Worm (Caenorhabditis elegans) whole organism, young adult: ENCODE measurements around the gene cyp-35D1.

Source experiments
- B0019.2 ChIP-seq: fragments of 200-800 bp; sonication (Bioruptor generic); conservative IDR thresholded peaks from 2 replicates; pipeline ENCODE4 v1.3.6; 2022; ENCODE audit warnings: missing genetic modification reagents, missing genetic modification characterization, missing compliant biosample characterization
- F10E7.11 ChIP-seq: sonication (generic microtip); optimal IDR thresholded peaks from 2 replicates; lab custom pipeline; 2017; ENCODE audit warnings: mild to moderate bottlenecking, missing genetic modification characterization, moderate library complexity, missing compliant biosample characterization
- F57A8.1 ChIP-seq: fragments of 200-800 bp; sonication (Bioruptor generic); optimal IDR thresholded peaks from 2 replicates; lab custom pipeline; 2018; ENCODE audit warnings: mild to moderate bottlenecking, missing genetic modification characterization, moderate library complexity, missing compliant biosample characterization
- T07F8.4 ChIP-seq: sonication (generic microtip); optimal IDR thresholded peaks from 2 replicates; lab custom pipeline; 2016; ENCODE audit warnings: mild to moderate bottlenecking, missing genetic modification characterization, moderate library complexity, missing compliant biosample characterization
- Y53G8AR.9 ChIP-seq: fragments of 200-800 bp; sonication (Bioruptor generic); conservative IDR thresholded peaks from 2 replicates; pipeline ENCODE4 v1.3.6; 2022; ENCODE audit warnings: missing genetic modification reagents, missing genetic modification characterization, missing compliant biosample characterization
- Y56A3A.18 ChIP-seq: fragments of 200-800 bp; sonication (Bioruptor generic); IDR thresholded peaks from 2 replicates; pipeline ENCODE4 v1.3.6; 2022; ENCODE audit warnings: missing genetic modification reagents, missing genetic modification characterization, missing compliant biosample characterization
- akir-1 ChIP-seq: fragments of 200-800 bp; sonication (Bioruptor generic); optimal IDR thresholded peaks from 2 replicates; lab custom pipeline; 2018; ENCODE audit warnings: mild to moderate bottlenecking, missing genetic modification characterization, moderate library complexity, missing compliant biosample characterization
- ceh-79 ChIP-seq: sonication (generic microtip); optimal IDR thresholded peaks from 2 replicates; lab custom pipeline; 2017; ENCODE audit warnings: mild to moderate bottlenecking, missing genetic modification characterization, missing compliant biosample characterization
- dox-1 ChIP-seq: fragments of 200-800 bp; sonication (Bioruptor generic); IDR thresholded peaks from 2 replicates; pipeline ENCODE4 v1.3.6; 2022; ENCODE audit warnings: missing genetic modification reagents, missing genetic modification characterization, missing compliant biosample characterization
- dpl-1 ChIP-seq: fragments of 150-350 bp; optimal IDR thresholded peaks from 2 replicates; lab custom pipeline; 2014; ENCODE audit warnings: missing biosample characterization, missing genetic modification reagents, missing genetic modification characterization
- egrh-3 ChIP-seq: fragments of 200-800 bp; sonication (Bioruptor generic); IDR thresholded peaks from 2 replicates; pipeline ENCODE4 v1.3.6; 2022; ENCODE audit warnings: missing genetic modification reagents, missing genetic modification characterization, missing compliant biosample characterization
- ekl-4 ChIP-seq: fragments of 200-800 bp; sonication (Bioruptor generic); IDR thresholded peaks from 2 replicates; pipeline ENCODE4 v1.3.6; 2022; ENCODE audit warnings: missing genetic modification reagents, missing genetic modification characterization, missing compliant biosample characterization
- hmg-1.2 ChIP-seq: fragments of 200-800 bp; sonication (Bioruptor generic); IDR thresholded peaks from 2 replicates; pipeline ENCODE4 v1.3.6; 2022; ENCODE audit warnings: missing genetic modification reagents, missing genetic modification characterization, missing compliant biosample characterization
- hrde-1 ChIP-seq: sonication (generic microtip); optimal IDR thresholded peaks from 2 replicates; lab custom pipeline; 2016; ENCODE audit warnings: missing genetic modification characterization, mild to moderate bottlenecking, missing compliant biosample characterization, moderate library complexity, missing genotype, missing genetic modification reagents, borderline replicate concordance
- hsf-1 ChIP-seq: fragments of 200-800 bp; sonication (Bioruptor generic); IDR thresholded peaks from 2 replicates; pipeline ENCODE4 v1.3.6; 2022; ENCODE audit warnings: missing genetic modification reagents, missing genetic modification characterization, missing compliant biosample characterization
- let-526 ChIP-seq: fragments of 200-800 bp; sonication (Bioruptor generic); IDR thresholded peaks from 2 replicates; pipeline ENCODE4 v1.3.6; 2022; ENCODE audit warnings: missing genetic modification reagents, missing genetic modification characterization, missing compliant biosample characterization
- lin-35 ChIP-seq, 3 experiments: fragments of 150-350 bp in 2 of 3; sonication (generic microtip) in 1 of 3; optimal IDR thresholded peaks; 2 replicates each; lab custom pipeline; 2014 to 2018; ENCODE audit warnings: missing biosample characterization in 3 of 3, missing genetic modification characterization in 3 of 3, missing genetic modification reagents in 3 of 3
- lin-40 ChIP-seq: sonication (generic microtip); optimal IDR thresholded peaks from 2 replicates; lab custom pipeline; 2016; ENCODE audit warnings: missing genetic modification characterization, mild to moderate bottlenecking, missing compliant biosample characterization, missing genotype, missing genetic modification reagents
- lsl-1 ChIP-seq: fragments of 200-800 bp; sonication (Bioruptor generic); optimal IDR thresholded peaks from 2 replicates; lab custom pipeline; 2018; ENCODE audit warnings: mild to moderate bottlenecking, missing genetic modification characterization, moderate library complexity, missing compliant biosample characterization
- lsy-27 ChIP-seq: sonication (generic microtip); optimal IDR thresholded peaks from 2 replicates; lab custom pipeline; 2017; ENCODE audit warnings: missing genetic modification characterization, mild to moderate bottlenecking, missing compliant biosample characterization, antibody characterized with exemption, missing genotype, borderline replicate concordance; ENCODE audit not compliant: insufficient read depth
- madf-3 ChIP-seq: fragments of 200-800 bp; sonication (Bioruptor generic); IDR thresholded peaks from 2 replicates; pipeline ENCODE4 v1.3.6; 2022; ENCODE audit warnings: missing genetic modification reagents, missing genetic modification characterization, missing compliant biosample characterization
- madf-6 ChIP-seq: fragments of 200-800 bp; sonication (Bioruptor generic); IDR thresholded peaks from 2 replicates; pipeline ENCODE4 v1.3.6; 2022; ENCODE audit warnings: missing genetic modification reagents, missing genetic modification characterization, missing compliant biosample characterization
- nfyb-1 ChIP-seq: fragments of 200-800 bp; sonication (Bioruptor generic); IDR thresholded peaks from 2 replicates; pipeline ENCODE4 v1.3.6; 2022; ENCODE audit warnings: missing genetic modification reagents, missing genetic modification characterization, missing compliant biosample characterization
- nhr-120 ChIP-seq: fragments of 200-800 bp; sonication (Bioruptor generic); IDR thresholded peaks from 2 replicates; pipeline ENCODE4 v1.3.6; 2022; ENCODE audit warnings: missing genetic modification characterization, missing compliant biosample characterization
- nhr-80 ChIP-seq: sonication (generic microtip); optimal IDR thresholded peaks from 2 replicates; lab custom pipeline; 2016; ENCODE audit warnings: missing genetic modification characterization, missing compliant biosample characterization
- snpc-1.3 ChIP-seq: sonication (generic microtip); optimal IDR thresholded peaks from 2 replicates; lab custom pipeline; 2017; ENCODE audit warnings: missing genetic modification characterization, mild to moderate bottlenecking, missing compliant biosample characterization, antibody characterized with exemption, moderate library complexity, missing genotype, missing genetic modification reagents; ENCODE audit not compliant: insufficient read depth
- tbx-9 ChIP-seq: sonication (generic microtip); optimal IDR thresholded peaks from 2 replicates; lab custom pipeline; 2016; ENCODE audit warnings: borderline replicate concordance, missing genetic modification characterization, inconsistent platforms, missing compliant biosample characterization
- zfh-2 ChIP-seq: fragments of 200-800 bp; sonication (Bioruptor generic); conservative IDR thresholded peaks from 2 replicates; pipeline ENCODE4 v1.3.6; 2022; ENCODE audit warnings: missing genetic modification reagents, missing genetic modification characterization, missing compliant biosample characterization
- ztf-25 ChIP-seq: fragments of 200-800 bp; sonication (Bioruptor generic); IDR thresholded peaks from 2 replicates; pipeline ENCODE4 v1.3.6; 2022; ENCODE audit warnings: missing genetic modification reagents, missing genetic modification characterization, missing compliant biosample characterization

cyp-35D1 gene

DNA sequence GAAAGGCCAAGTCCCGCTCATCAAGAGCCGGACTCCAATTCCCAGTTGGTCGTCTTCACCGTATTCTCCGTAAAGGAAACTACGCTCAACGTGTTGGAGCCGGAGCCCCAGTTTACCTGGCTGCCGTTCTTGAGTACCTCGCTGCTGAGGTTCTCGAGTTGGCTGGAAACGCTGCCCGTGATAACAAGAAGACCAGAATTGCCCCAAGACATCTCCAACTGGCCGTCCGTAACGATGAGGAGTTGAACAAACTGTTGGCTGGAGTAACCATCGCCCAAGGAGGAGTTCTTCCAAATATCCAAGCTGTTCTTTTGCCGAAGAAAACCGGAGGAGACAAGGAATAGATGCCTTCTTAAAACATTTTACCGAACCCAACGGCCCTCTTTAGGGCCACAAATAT lies 28.2 kb upstream of the cyp-35D1 start:
- peak; percentile 31; the same call in 1 of the 2 replicates for TF ChIP-seq ekl-4 (GFP tag; lab: Robert Waterston, UW)

DNA sequence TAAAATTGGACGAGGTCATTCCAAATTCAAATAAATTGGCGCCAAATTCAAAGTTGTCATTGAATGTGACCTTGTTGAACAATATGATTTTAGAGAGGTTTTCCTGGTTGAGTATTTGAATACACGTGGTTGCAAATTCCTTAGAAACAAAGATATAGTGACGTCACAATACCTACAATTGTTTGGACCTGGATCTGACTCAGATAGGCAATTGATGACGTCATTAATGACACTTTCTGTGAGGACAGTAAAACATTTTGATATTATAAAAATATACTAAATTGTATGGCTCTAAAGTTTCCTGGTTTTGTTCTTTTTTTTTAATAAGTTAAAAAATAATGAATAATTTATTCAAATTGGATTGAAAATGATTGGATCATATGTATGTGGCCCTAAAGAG lies 27.6 kb upstream of the cyp-35D1 start:
- TF ChIP-seq snpc-1.3 (no peak), hrde-1 (tag; lab: Kevin White, UChicago) (no peak), madf-6 (no peak), dox-1 (GFP tag; lab: Robert Waterston, UW) (no peak), lin-40 (tag; lab: Kevin White, UChicago) (no peak), F57A8.1 (GFP tag; lab: Kevin White, UChicago) (no peak), ceh-79 (no peak), tbx-9 (no peak), ztf-25 (GFP tag; lab: Robert Waterston, UW) (no peak), lin-35 (GFP tag; optimal IDR thresholded peaks at IDR 0.05; lab: Kevin White, UChicago) (no peak), T07F8.4 (tag; lab: Kevin White, UChicago) (no peak), egrh-3 (no peak)

DNA sequence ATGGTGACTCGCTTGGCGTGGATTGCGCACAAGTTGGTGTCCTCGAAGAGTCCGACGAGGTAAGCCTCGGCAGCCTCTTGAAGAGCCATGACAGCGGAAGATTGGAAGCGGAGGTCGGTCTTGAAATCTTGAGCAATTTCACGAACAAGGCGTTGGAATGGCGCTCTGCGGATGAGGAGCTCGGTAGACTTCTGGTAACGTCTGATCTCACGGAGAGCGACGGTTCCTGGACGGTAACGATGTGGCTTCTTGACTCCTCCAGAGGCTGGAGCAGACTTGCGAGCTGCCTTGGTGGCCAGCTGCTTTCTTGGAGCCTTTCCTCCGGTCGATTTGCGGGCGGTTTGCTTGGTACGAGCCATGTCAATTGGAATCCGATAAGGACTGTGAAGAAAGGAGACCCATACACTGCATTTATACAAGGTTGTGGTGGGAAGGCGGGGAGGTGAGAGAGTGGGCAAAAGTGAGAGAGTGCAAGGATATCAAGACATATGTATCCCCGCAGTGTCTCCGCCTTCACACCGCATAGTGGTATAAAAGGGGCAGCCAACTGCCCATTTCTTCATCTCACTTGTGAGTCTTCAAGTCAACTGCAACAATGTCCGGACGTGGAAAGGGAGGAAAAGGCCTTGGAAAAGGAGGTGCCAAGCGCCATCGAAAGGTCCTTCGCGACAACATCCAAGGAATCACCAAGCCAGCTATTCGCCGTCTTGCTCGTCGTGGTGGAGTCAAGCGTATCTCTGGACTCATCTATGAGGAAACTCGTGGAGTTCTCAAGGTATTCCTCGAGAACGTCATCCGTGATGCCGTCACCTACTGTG lies 26.9 kb upstream of the cyp-35D1 start, which contains the start of the genes his-2 and his-1:
his-2 (minus strand) TSS at position 359 of the 818 bp plus-strand sequence.
his-1 (plus strand) TSS at position 596 of the 818 bp plus-strand sequence.
- TF ChIP-seq egrh-3 (peak; percentile 63; the same call in 1 of the 2 replicates), hsf-1 (GFP tag; lab: Robert Waterston, UW) (0 out of 2 replicates have a peak, but pooled peaks have one; percentile 35), zfh-2 (GFP tag; lab: Robert Waterston, UW) (peak; percentile 58; the same call in 1 of the 2 replicates), nfyb-1 (GFP tag; lab: Robert Waterston, UW) (0 out of 2 replicates have a peak, but pooled peaks have one; percentile 9)
- TF ChIP-seq, all 124 proteins: peak for 4; not testable (repeated sequence) for 120

DNA sequence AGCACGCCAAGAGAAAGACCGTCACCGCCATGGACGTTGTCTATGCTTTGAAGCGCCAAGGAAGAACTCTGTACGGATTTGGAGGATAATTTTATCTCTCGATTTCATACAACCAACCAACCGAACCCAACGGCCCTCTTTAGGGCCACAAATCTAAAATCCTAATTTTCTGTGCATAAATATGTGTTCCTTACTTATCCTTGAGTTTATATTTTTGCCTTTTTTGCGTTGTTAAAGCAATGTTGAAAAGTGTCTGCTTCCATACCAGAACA lies 26.4 kb upstream of the cyp-35D1 start:
- TF ChIP-seq lsl-1 = no peak
- TF ChIP-seq dpl-1 (GFP tag; lab: Kevin White, UChicago) = no peak
- 0 out of 2 replicates have a peak, but pooled peaks have one; percentile 17 for TF ChIP-seq Y56A3A.18 (GFP tag; lab: Robert Waterston, UW)
- TF ChIP-seq ekl-4 (GFP tag; lab: Robert Waterston, UW) = no peak
- TF ChIP-seq let-526 (GFP tag; lab: Robert Waterston, UW) = no peak
- TF ChIP-seq nhr-120 (GFP tag; lab: Robert Waterston, UW) = 0 out of 2 replicates have a peak, but pooled peaks have one; percentile 50
- no peak for TF ChIP-seq madf-3 (GFP tag; lab: Robert Waterston, UW)
- no peak for TF ChIP-seq hmg-1.2 (GFP tag; lab: Robert Waterston, UW)
- TF ChIP-seq ztf-25 (GFP tag; lab: Robert Waterston, UW) = 0 out of 2 replicates have a peak, but pooled peaks have one; percentile 7
- no peak for TF ChIP-seq Y53G8AR.9 (GFP tag; lab: Robert Waterston, UW)

DNA sequence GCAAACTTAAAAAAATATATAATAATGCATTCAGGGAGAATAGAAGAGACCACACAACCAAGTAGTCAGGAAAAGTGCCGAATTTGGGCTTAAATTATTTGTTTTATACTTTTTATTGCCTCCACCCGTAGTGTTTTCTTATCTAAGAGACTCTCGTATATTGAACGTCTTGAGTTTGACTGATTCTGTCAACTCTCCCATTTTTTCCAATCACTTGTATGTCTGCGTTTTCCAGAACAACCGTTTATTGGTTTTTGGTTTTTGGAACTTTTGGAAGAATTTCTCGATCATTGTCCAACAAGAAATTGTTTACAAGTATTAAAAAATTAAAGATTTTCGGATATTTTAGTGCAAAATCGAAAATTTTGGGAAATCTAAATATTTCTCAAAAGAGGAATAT lies 25.4 kb upstream of the cyp-35D1 start:
- TF ChIP-seq nhr-80 (tag; lab: Kevin White, UChicago) (peak; percentile 73), B0019.2 (GFP tag; lab: Robert Waterston, UW) (no peak), lsy-27 (tag; lab: Kevin White, UChicago) (no peak), akir-1 (GFP tag; lab: Kevin White, UChicago) (no peak), F10E7.11 (tag; lab: Kevin White, UChicago) (no peak)
